Worm (Caenorhabditis elegans): ENCODE data around the gene rps-13.

rps-13 gene

DNA sequence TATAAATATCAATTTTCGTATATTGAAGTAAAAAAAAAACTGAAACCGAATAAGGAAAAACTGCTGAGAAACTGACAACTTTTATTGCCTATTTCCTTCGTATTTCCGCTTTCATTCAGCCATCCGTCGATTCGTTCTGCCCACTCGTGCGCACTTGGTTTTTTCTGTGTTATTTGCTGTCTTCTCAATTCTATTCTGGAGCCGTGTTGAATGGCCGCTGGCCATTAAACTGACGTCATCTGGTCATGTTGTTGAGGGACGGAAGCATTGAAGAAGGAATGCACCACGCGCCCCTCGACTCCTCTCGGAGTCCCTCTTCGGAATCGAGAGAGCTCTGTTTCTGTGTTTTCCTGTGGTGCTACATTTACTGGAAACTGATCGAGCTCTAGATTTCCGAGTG is 26.2 kb downstream of the rps-13 start:
- TF ChIP-seq him-1 (tag; optimal IDR thresholded peaks at IDR 0.05): peak; percentile 64
- no peak for TF ChIP-seq W03F9.2 (tag; optimal IDR thresholded peaks at IDR 0.05)
- no peak for TF ChIP-seq dao-5 (tag; optimal IDR thresholded peaks at IDR 0.05)

DNA sequence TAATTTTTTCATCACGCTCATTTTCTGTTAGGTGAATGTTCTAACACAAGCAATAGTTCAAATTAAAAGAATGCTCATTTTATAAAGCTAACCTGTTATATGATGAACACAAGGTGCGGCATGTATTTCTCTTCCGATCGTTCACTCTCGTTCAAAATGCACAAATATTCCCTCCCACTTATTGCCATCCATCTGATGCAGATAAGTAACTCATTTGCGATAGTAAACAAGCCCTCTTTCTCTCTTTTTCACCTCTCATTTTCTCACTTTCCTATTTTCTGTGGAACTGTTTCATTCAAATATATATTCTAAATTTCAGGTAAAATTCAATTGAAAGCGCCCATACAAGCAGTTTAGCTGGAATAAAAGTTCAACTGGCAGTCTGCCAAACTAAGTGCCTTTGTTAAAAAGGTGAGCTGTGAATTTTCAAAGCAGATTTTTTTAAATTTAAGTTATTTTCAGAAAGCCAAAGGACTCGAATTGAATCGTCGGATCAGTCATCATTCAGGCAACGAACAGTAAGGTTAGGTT is 28.8 kb downstream of the rps-13 start, which contains the start of the genes trmt-10C.2 and C56G2.22:
Gene trmt-10C.2, plus strand, starts transcription at position 314 of the 531 bp plus-strand sequence.
Gene C56G2.22, plus strand, starts transcription at position 481 of the 531 bp plus-strand sequence.
- no peak for TF ChIP-seq dao-5 (tag; optimal IDR thresholded peaks at IDR 0.05)
- TF ChIP-seq W03F9.2 (tag; optimal IDR thresholded peaks at IDR 0.05): no peak

DNA sequence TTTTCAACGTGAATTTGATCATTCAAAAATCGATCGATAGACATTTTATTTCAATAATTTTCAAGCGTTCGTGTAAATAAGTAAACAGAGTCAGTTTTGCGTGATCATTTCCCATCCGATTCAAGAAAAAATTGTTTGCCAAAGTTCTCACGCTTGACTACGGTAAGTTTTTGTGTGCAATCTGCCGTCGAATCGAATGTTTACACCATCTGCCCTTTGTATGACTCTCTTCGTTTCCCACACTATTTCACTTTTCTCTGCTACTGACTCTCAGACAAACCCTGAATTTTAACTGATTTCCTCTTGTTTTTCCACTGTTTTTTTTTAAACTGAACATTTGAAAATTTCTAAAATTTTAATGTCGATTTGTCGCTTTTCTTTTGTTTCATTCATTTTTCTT is 30.1 kb downstream of the rps-13 start:
- TF ChIP-seq dao-5 (tag; optimal IDR thresholded peaks at IDR 0.05) (no peak), W03F9.2 (tag; optimal IDR thresholded peaks at IDR 0.05) (peak; percentile 90), him-1 (tag; optimal IDR thresholded peaks at IDR 0.05) (peak; percentile 74)

DNA sequence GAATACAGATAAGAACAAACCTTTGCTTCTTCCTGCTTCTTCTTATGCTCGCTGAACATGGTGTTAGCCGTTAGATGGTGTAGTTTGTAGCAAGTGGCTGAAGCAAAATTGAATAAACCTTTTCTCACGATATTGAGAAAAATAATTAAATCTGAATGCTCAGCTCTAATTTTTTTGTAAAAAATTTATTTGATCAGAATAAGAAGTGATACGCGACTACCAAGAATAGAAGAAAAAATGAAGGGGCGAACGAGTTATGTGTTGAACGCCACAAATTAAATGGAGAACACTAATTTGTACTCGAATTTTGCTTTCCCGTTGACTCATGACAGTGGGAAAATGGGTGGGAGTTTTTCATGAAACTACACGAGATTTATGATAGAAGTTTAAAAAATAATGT is 31.6 kb downstream of the rps-13 start, which contains the start of gene C56G2.9:
Gene C56G2.9, minus strand, starts transcription at position 101 of the 400 bp plus-strand sequence.
- TF ChIP-seq W03F9.2 (tag; optimal IDR thresholded peaks at IDR 0.05): no peak
- no peak for TF ChIP-seq him-1 (tag; optimal IDR thresholded peaks at IDR 0.05)
- TF ChIP-seq dao-5 (tag; optimal IDR thresholded peaks at IDR 0.05): no peak

DNA sequence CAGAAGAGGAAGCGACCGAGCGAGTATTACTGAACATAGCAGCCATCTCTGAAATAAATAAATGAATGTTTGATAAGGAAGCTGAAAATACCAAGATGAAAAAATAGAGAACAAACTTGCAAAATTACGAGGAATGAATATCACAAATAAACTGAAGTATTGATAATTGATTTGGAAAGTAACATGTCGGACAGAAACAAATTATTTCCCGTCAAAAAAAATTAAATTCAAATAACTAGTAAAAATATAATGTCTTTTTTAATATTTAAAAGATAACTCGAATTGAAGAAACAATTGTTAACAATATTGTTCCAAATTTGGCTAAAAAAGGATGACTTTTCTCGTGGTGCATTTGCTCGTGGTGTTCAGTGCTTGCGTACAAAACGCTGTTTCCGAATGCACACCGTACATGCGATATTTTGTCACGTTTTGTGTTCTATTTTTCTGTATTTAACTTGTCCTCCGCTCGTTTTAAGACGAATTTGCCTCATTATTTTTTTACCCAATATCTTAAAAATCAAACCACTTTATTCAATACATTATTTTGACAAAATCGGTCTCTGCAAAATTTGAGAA is 32.8 kb downstream of the rps-13 start, which contains the start of gene rpn-13:
Gene rpn-13, minus strand, starts transcription at position 51 of the 576 bp plus-strand sequence.
- no peak for TF ChIP-seq dao-5 (tag; optimal IDR thresholded peaks at IDR 0.05)
- TF ChIP-seq him-1 (tag; optimal IDR thresholded peaks at IDR 0.05): peak; percentile 29
- TF ChIP-seq W03F9.2 (tag; optimal IDR thresholded peaks at IDR 0.05): peak; percentile 1

DNA sequence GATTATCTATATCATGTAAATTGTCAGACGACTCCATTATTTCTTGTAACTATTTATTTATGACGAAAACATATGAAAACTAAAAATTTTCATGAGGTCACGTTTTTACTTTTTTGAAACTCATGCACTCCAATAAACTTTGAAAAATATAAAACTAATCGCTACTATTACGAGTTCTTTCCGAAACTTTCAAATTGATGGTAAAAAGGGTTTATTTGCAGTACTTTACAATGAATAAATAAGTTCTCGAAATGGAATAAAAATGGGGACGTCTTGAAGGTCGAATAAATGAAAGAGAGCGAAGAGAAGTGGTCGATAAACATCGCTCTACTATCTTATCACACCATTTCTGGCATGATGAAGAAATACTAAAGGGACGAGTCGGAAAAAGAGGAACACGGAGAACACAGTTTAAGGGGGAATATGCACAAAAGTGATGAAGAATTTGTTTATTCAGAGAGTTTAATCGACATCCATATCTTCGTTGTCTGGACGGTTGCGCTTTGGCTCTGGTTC is 34.8 kb downstream of the rps-13 start, which contains the start of gene let-767:
Gene let-767, minus strand, starts transcription at position 51 of the 516 bp plus-strand sequence.
- no peak for TF ChIP-seq dao-5 (tag; optimal IDR thresholded peaks at IDR 0.05)
- no peak for TF ChIP-seq W03F9.2 (tag; optimal IDR thresholded peaks at IDR 0.05)
- no peak for TF ChIP-seq him-1 (tag; optimal IDR thresholded peaks at IDR 0.05)

DNA sequence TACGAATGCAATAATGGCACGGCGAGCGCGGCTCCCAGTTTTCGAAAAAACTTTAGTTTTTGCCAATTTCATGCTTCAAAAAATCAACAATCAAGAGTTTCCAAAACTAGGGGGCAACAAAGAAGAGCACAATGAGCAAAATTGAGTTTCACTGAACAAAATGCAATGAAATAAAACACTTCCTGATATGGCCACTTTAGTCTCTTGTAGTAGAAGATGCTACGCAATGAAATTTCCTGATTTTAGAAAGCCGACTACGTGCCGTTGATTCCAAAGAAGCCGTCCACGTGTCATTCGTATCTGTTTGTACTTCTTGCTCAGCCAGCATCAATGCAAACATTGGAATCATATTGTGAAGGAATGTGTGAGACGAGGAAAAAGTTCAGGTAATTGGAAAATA is 40.4 kb downstream of the rps-13 start:
- TF ChIP-seq dao-5 (tag; optimal IDR thresholded peaks at IDR 0.05) (no peak), W03F9.2 (tag; optimal IDR thresholded peaks at IDR 0.05) (no peak), him-1 (tag; optimal IDR thresholded peaks at IDR 0.05) (no peak)

DNA sequence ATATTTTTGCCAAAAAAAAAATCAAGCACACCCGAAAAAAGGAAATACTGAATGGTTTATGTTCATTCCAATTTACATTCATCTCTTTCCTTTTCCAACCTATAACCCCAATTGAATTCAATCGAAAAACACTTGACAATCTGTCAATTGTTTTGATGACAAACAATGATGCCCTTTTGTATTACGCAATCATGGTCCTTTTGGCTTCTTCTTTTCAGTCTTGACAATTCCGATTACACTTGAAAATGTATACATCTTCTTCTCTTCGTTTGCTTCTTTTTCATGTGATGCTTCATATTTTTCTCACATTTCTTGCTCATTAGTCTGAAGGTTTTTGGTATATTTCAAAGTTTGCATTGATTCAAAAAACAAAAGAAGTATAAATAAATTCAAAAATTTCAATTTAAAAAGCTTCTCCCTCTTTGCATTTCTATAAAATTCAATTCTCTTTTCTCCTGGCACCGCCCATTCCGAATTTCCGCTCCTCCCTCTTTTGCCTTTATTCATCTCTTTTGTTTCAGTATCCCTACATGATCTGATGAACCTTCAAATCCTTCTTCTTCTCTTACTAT is 43.5 kb downstream of the rps-13 start, which contains the start of gene C56G2.4:
Gene C56G2.4, plus strand, starts transcription at position 522 of the 572 bp plus-strand sequence.
- TF ChIP-seq him-1 (tag; optimal IDR thresholded peaks at IDR 0.05) (no peak), W03F9.2 (tag; optimal IDR thresholded peaks at IDR 0.05) (no peak), dao-5 (tag; optimal IDR thresholded peaks at IDR 0.05) (no peak)

DNA sequence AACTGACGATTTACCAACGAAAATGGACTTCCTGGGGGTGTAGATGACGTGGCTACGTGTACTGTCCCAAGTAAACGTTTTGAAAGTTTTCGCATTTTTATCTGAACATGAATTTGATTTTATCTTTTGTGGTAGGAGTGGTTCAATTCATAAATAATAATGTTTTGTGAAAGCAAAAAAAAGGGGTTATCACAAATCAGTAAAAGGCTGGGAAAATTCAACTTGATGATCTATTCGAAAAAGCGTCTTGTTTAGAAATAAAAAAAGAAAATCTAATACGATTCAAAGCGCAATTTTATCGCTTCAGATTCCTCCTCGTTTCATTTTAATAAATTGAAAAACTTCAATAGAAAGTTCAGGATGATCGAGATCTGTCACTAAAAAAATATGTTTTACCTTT is 50.7 kb downstream of the rps-13 start, which contains the start of gene C56G2.5:
Gene C56G2.5, minus strand, starts transcription at position 101 of the 400 bp plus-strand sequence.
- no peak for TF ChIP-seq W03F9.2 (tag; optimal IDR thresholded peaks at IDR 0.05)
- no peak for TF ChIP-seq dao-5 (tag; optimal IDR thresholded peaks at IDR 0.05)
- no peak for TF ChIP-seq him-1 (tag; optimal IDR thresholded peaks at IDR 0.05)

All from whole organism, L4/young adult.